Fruit fly (Drosophila melanogaster) whole organism, prepupa: ENCODE data around the gene CG8509.
A peak's percentile ranks its signal among the peaks of the same experiment; 100 is the strongest.

Experiments used
- CG10669 ChIP-seq: fragments of 200-800 bp; sonication (Bioruptor generic); optimal IDR thresholded peaks from 3 replicates; lab custom pipeline; 2018; ENCODE audit warnings: missing biosample characterization, mild to moderate bottlenecking, missing genetic modification characterization, moderate library complexity
- CG11294 ChIP-seq: fragments of 200-800 bp; sonication (Bioruptor generic); IDR thresholded peaks from 2 replicates; pipeline ENCODE4 v1.3.6; 2022; ENCODE audit warnings: missing biosample characterization, missing genetic modification characterization
- CG11762 ChIP-seq: fragments of 200-800 bp; sonication (Bioruptor generic); optimal IDR thresholded peaks from 3 replicates; lab custom pipeline; 2016; ENCODE audit warnings: missing biosample characterization, missing genetic modification characterization; ENCODE audit not compliant: insufficient read depth
- CG11902 ChIP-seq: fragments of 200-800 bp; sonication (Bioruptor generic); optimal IDR thresholded peaks from 3 replicates; lab custom pipeline; 2016; ENCODE audit warnings: missing biosample characterization, missing genetic modification characterization
- CG15336 ChIP-seq: fragments of 200-800 bp; sonication (Bioruptor generic); IDR thresholded peaks from 2 replicates; pipeline ENCODE4 v1.3.6; 2022; ENCODE audit warnings: missing biosample characterization, missing genetic modification characterization
- CG1621 ChIP-seq: fragments of 200-800 bp; sonication (Bioruptor generic); optimal IDR thresholded peaks from 3 replicates; lab custom pipeline; 2018; ENCODE audit warnings: missing biosample characterization, mild to moderate bottlenecking, missing genetic modification characterization
- CG16779 ChIP-seq: fragments of 200-800 bp; sonication (Bioruptor generic); optimal IDR thresholded peaks from 3 replicates; lab custom pipeline; 2017; ENCODE audit warnings: missing biosample characterization, mild to moderate bottlenecking, missing genetic modification characterization
- CG3032 ChIP-seq: fragments of 200-800 bp; optimal IDR thresholded peaks from 2 replicates; lab custom pipeline; 2019; ENCODE audit warnings: missing biosample characterization, mild to moderate bottlenecking, missing genetic modification characterization, moderate library complexity
- CG34406 ChIP-seq: fragments of 200-800 bp; sonication (Bioruptor generic); optimal IDR thresholded peaks from 3 replicates; lab custom pipeline; 2016; ENCODE audit warnings: missing biosample characterization, missing genetic modification characterization
- CG4318 ChIP-seq: fragments of 200-800 bp; sonication (Bioruptor generic); optimal IDR thresholded peaks from 3 replicates; lab custom pipeline; 2017; ENCODE audit warnings: missing biosample characterization, mild to moderate bottlenecking, missing genetic modification characterization
- CG6163 ChIP-seq: fragments of 200-800 bp; sonication (Bioruptor generic); IDR thresholded peaks from 3 replicates; pipeline ENCODE4 v1.3.6; 2022; ENCODE audit warnings: missing biosample characterization, missing genetic modification characterization
- CG6276 ChIP-seq: fragments of 200-800 bp; sonication (Bioruptor generic); optimal IDR thresholded peaks from 2 replicates; lab custom pipeline; 2017; ENCODE audit warnings: missing biosample characterization, mild to moderate bottlenecking, missing genetic modification characterization
- CG6792 ChIP-seq: fragments of 200-800 bp; sonication (Bioruptor generic); optimal IDR thresholded peaks from 3 replicates; lab custom pipeline; 2016; ENCODE audit warnings: missing biosample characterization, missing genetic modification characterization
- CG7368 ChIP-seq: fragments of 200-800 bp; sonication (Bioruptor generic); optimal IDR thresholded peaks from 3 replicates; lab custom pipeline; 2016; ENCODE audit warnings: missing biosample characterization, missing genetic modification characterization
- CG8319 ChIP-seq: fragments of 200-800 bp; sonication (Bioruptor generic); optimal IDR thresholded peaks from 3 replicates; lab custom pipeline; 2016; ENCODE audit warnings: missing biosample characterization, missing genetic modification characterization
- CG8632 ChIP-seq: fragments of 200-800 bp; sonication (Bioruptor generic); optimal IDR thresholded peaks from 3 replicates; lab custom pipeline; 2016; ENCODE audit warnings: missing biosample characterization, missing genetic modification characterization
- CG9139 ChIP-seq: fragments of 200-800 bp; sonication (Bioruptor generic); optimal IDR thresholded peaks from 3 replicates; lab custom pipeline; 2017; ENCODE audit warnings: missing biosample characterization, mild to moderate bottlenecking, missing genetic modification characterization
- Eip78C ChIP-seq: fragments of 200-800 bp; sonication (Bioruptor generic); peaks from one replicate; lab custom pipeline; 2016; ENCODE audit warnings: missing biosample characterization, missing genetic modification characterization
- Eip93F ChIP-seq: fragments of 200-800 bp; sonication (Bioruptor generic); optimal IDR thresholded peaks from 2 replicates; lab custom pipeline; 2016; ENCODE audit warnings: missing biosample characterization, mild to moderate bottlenecking, missing genetic modification characterization
- Ets21C ChIP-seq: fragments of 200-800 bp; sonication (Bioruptor generic); optimal IDR thresholded peaks from 3 replicates; lab custom pipeline; 2016; ENCODE audit warnings: missing biosample characterization, missing genetic modification characterization
- Ets96B ChIP-seq: fragments of 200-800 bp; optimal IDR thresholded peaks from 2 replicates; lab custom pipeline; 2019; ENCODE audit warnings: missing biosample characterization, mild to moderate bottlenecking, missing genetic modification characterization, moderate library complexity
- Gug ChIP-seq: fragments of 200-800 bp; sonication (Bioruptor generic); IDR thresholded peaks from 2 replicates; pipeline ENCODE4 v1.3.6; 2022; ENCODE audit warnings: missing biosample characterization, missing genetic modification characterization
- Hr4 ChIP-seq: fragments of 200-800 bp; sonication (Bioruptor generic); optimal IDR thresholded peaks from 3 replicates; lab custom pipeline; 2016; ENCODE audit warnings: missing biosample characterization, missing genetic modification characterization
- Lpt ChIP-seq: fragments of 200-800 bp; sonication (Bioruptor generic); optimal IDR thresholded peaks from 3 replicates; lab custom pipeline; 2016; ENCODE audit warnings: missing biosample characterization, missing genetic modification characterization
- Met ChIP-seq: fragments of 200-800 bp; sonication (Bioruptor generic); optimal IDR thresholded peaks from 3 replicates; lab custom pipeline; 2016; ENCODE audit warnings: missing biosample characterization, missing genetic modification characterization
- OdsH ChIP-seq: fragments of 200-800 bp; sonication (Bioruptor generic); optimal IDR thresholded peaks from 3 replicates; lab custom pipeline; 2016; ENCODE audit warnings: missing biosample characterization, missing genetic modification characterization
- Sox14 ChIP-seq: fragments of 200-800 bp; sonication (Bioruptor generic); optimal IDR thresholded peaks from 3 replicates; lab custom pipeline; 2016; ENCODE audit warnings: missing biosample characterization, missing genetic modification characterization
- Sox15 ChIP-seq: fragments of 200-800 bp; sonication (Bioruptor generic); optimal IDR thresholded peaks from 3 replicates; lab custom pipeline; 2016; ENCODE audit warnings: missing biosample characterization, missing genetic modification characterization
- achi ChIP-seq: fragments of 200-800 bp; sonication (Bioruptor generic); optimal IDR thresholded peaks from 3 replicates; lab custom pipeline; 2016; ENCODE audit warnings: missing biosample characterization, missing genetic modification characterization
- acj6 ChIP-seq: fragments of 200-800 bp; sonication (Bioruptor generic); optimal IDR thresholded peaks from 3 replicates; lab custom pipeline; 2016; ENCODE audit warnings: missing biosample characterization, missing genetic modification characterization
- cyc ChIP-seq: fragments of 200-800 bp; sonication (Bioruptor generic); optimal IDR thresholded peaks from 3 replicates; lab custom pipeline; 2016; ENCODE audit warnings: missing biosample characterization, missing genetic modification characterization
- eg ChIP-seq: fragments of 200-800 bp; sonication (Bioruptor generic); IDR thresholded peaks from 3 replicates; pipeline ENCODE4 v1.3.6; 2022; ENCODE audit warnings: missing biosample characterization, missing genetic modification characterization
- esn ChIP-seq: fragments of 200-800 bp; sonication (Bioruptor generic); optimal IDR thresholded peaks from 2 replicates; lab custom pipeline; 2016; ENCODE audit warnings: missing biosample characterization, mild to moderate bottlenecking, missing genetic modification characterization, moderate library complexity
- fd59A ChIP-seq: fragments of 200-800 bp; sonication (Bioruptor generic); optimal IDR thresholded peaks from 2 replicates; lab custom pipeline; 2017; ENCODE audit warnings: missing biosample characterization, mild to moderate bottlenecking, missing genetic modification characterization, missing genetic modification reagents
- fd85E ChIP-seq: fragments of 200-800 bp; sonication (Bioruptor generic); optimal IDR thresholded peaks from 3 replicates; lab custom pipeline; 2016; ENCODE audit warnings: missing biosample characterization, missing genetic modification characterization
- lz ChIP-seq: fragments of 200-800 bp; sonication (Bioruptor generic); optimal IDR thresholded peaks from 3 replicates; lab custom pipeline; 2016; ENCODE audit warnings: missing biosample characterization, missing genetic modification characterization
- net ChIP-seq: fragments of 200-800 bp; sonication (Bioruptor generic); optimal IDR thresholded peaks from 3 replicates; lab custom pipeline; 2016; ENCODE audit warnings: missing biosample characterization, missing genetic modification characterization
- pdm3 ChIP-seq: fragments of 200-800 bp; sonication (Bioruptor generic); optimal IDR thresholded peaks from 3 replicates; lab custom pipeline; 2016; ENCODE audit warnings: missing biosample characterization, missing genetic modification characterization
- salr ChIP-seq, 2 experiments: fragments of 200-800 bp; sonication (Bioruptor generic); optimal IDR thresholded peaks; 3 replicates each; lab custom pipeline; 2016 to 2018; ENCODE audit warnings: missing biosample characterization in 2 of 2, missing genetic modification characterization in 2 of 2, mild to moderate bottlenecking in 1 of 2
- svp ChIP-seq: fragments of 200-800 bp; sonication (Bioruptor generic); peaks from one replicate; lab custom pipeline; 2016; ENCODE audit warnings: missing biosample characterization, missing genetic modification characterization
- topi ChIP-seq: fragments of 200-800 bp; sonication (Bioruptor generic); optimal IDR thresholded peaks from 3 replicates; lab custom pipeline; 2016; ENCODE audit warnings: missing biosample characterization, missing genetic modification characterization
- vri ChIP-seq: fragments of 200-800 bp; sonication (Bioruptor generic); optimal IDR thresholded peaks from 3 replicates; lab custom pipeline; 2016; ENCODE audit warnings: missing biosample characterization, mild to moderate bottlenecking, missing genetic modification characterization

Gene CG8509

DNA sequence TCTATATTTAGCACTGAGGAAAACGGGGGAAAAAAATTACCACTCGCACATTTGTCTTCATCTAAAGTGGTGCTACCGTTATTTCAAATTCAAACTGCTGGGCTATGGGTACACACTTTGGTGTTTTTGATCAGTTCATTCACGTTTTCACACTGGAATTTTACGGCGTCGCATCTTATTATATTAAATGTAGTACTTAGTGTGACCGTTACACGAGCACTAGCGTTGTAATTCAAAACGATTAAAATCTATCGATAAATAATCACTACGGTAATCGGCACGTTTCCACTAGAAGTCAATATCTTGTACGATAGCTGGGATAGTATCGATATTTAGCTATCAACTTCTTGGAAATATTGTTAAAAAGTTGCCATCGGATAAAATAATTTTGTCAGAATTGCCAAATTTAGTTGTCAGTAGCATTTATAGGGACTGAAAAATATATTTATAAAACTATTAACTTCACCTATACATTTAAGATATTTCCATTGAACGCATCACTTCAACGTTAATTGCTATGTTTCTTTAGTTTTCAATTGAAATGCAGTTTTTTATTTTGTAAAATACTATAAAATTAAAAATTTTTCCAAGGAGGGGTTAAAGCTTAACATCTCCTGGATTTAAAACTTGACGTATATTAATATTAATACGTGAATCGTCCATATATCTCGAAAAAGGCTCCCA, 48.4 kb downstream of the CG8509 start, which contains the start of the genes CG46440 and Myb (continued):
- TF ChIP-seq eg (no peak), lz (peak; percentile 1), salr (GFP tag; optimal IDR thresholded peaks at IDR 0.05; lab: Kevin White, UChicago) (no peak), Hr4 (GFP tag; lab: Kevin White, UChicago) (no peak), CG16779 (tag; lab: Kevin White, UChicago) (no peak), CG6792 (no peak), CG11762 (GFP tag; lab: Kevin White, UChicago) (no peak), CG11902 (no peak), CG34406 (GFP tag; lab: Kevin White, UChicago) (no peak), Gug (no peak), esn (GFP tag; lab: Kevin White, UChicago) (no peak), OdsH (GFP tag; lab: Kevin White, UChicago) (no peak)

DNA sequence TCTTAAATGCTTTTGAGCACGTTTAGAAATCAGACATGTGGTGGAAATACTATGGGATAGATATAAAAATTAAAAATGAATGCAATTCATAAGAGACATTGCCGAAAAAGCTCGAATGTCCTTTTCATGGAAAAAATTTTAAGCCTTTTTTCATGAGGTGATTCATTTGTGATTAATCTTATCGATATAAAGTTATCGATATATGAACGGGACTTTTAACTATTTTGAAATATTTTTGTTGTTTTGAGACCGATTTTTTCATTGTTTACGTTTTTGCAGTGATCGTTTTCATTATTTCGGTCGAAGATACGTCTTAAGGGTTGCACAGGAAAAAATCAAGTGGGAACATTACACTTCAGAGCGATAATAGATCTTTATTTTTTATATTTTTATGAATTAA, 50.0 kb downstream of the CG8509 start, which contains the start of gene AlkB:
TSS of gene AlkB (minus strand) at position 101 of the 400 bp plus-strand sequence.
- TF ChIP-seq CG6163 (GFP tag; lab: Robert Waterston, UW) (no peak), net (GFP tag; lab: Kevin White, UChicago) (no peak), CG6276 (no peak), OdsH (GFP tag; lab: Kevin White, UChicago) (no peak), fd85E (GFP tag; lab: Kevin White, UChicago) (no peak), CG8632 (no peak), Eip78C (no peak), lz (no peak), Gug (no peak), Sox15 (GFP tag; lab: Kevin White, UChicago) (no peak), Lpt (GFP tag; lab: Kevin White, UChicago) (no peak), CG15336 (GFP tag; lab: Robert Waterston, UW) (no peak)

DNA sequence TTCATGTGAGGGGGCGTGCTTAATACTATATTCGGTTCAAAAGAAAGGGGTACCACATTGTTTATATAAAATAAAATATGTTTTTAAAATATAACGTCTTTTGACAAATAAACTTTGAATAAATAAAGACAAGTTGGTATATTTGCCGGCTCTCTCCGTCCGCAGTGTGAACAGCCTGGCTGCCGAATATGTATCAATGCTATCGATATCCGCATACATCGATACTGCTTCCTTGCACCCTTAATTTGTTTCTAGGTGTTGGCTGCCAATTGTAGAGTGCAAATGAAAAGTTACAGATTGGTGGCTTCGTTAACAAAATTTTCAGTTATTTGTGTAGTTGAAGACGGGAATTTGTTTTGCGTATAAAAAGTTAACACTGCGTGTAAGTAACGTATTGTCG, 50.5 kb downstream of the CG8509 start, which contains the start of gene Gbeta13F:
TSS of gene Gbeta13F (plus strand) at position 247 of the 400 bp plus-strand sequence.
- TF ChIP-seq CG10669 (GFP tag; lab: Kevin White, UChicago) (no peak), CG6163 (GFP tag; lab: Robert Waterston, UW) (peak; percentile 34; the same call in 1 of the 3 replicates)

DNA sequence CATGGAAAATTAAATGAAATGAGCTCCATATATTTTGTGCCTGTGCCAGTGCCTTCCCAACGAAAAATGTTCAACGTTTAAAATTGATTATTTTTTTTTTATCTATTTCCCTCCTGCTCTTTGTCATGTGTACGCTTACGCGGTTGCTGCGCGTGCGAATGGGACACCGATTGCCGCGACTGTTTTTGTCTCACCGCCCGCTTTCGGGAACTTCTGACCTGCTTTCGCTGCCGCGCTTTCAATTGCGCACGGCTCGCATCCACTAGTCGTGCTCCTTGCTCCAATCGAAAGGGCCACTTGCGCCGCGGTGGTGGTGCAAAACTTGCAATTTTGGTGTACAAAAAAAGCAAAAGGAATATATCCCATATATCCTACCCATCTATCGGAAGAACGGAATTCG, 51.1 kb downstream of the CG8509 start:
- TF ChIP-seq Ets96B (peak; percentile 51), CG3032 (peak; percentile 55), salr (GFP tag; optimal IDR thresholded peaks at IDR 0.05; lab: Kevin White, UChicago) (peak in 1 of 2 experiments; percentile 45), net (GFP tag; lab: Kevin White, UChicago) (peak; percentile 38), CG6276 (peak; percentile 62), Met (GFP tag; lab: Kevin White, UChicago) (peak; percentile 21), esn (GFP tag; lab: Kevin White, UChicago) (peak; percentile 15), Eip78C (peak; percentile 38), CG6792 (no peak), CG4318 (GFP tag; lab: Kevin White, UChicago) (no peak), Sox14 (GFP tag; lab: Kevin White, UChicago) (peak; percentile 86), achi (GFP tag; lab: Kevin White, UChicago) (peak; percentile 36), CG16779 (tag; lab: Kevin White, UChicago) (peak; percentile 70), cyc (no peak), Hr4 (GFP tag; lab: Kevin White, UChicago) (no peak), fd85E (GFP tag; lab: Kevin White, UChicago) (no peak), pdm3 (GFP tag; lab: Kevin White, UChicago) (peak; percentile 26), vri (GFP tag; lab: Kevin White, UChicago) (peak; percentile 64), CG6163 (GFP tag; lab: Robert Waterston, UW) (peak; percentile 84), CG8319 (GFP tag; lab: Kevin White, UChicago) (peak; percentile 10), CG7368 (GFP tag; lab: Kevin White, UChicago) (peak; percentile 54), CG11902 (no peak), lz (peak; percentile 20), CG8632 (peak; percentile 36), fd59A (GFP tag; lab: Kevin White, UChicago) (peak; percentile 42), topi (GFP tag; lab: Kevin White, UChicago) (peak; percentile 36), Ets21C (GFP tag; lab: Kevin White, UChicago) (no peak), CG9139 (GFP tag; lab: Kevin White, UChicago) (peak; percentile 77), CG11294 (no peak), svp (GFP tag; lab: Kevin White, UChicago) (peak; percentile 90), Eip93F (GFP tag; lab: Kevin White, UChicago) (peak; percentile 48), Lpt (GFP tag; lab: Kevin White, UChicago) (peak; percentile 67), acj6 (GFP tag; lab: Kevin White, UChicago) (no peak), CG1621 (tag; lab: Kevin White, UChicago) (peak; percentile 65), CG15336 (GFP tag; lab: Robert Waterston, UW) (peak; percentile 56), CG11762 (GFP tag; lab: Kevin White, UChicago) (no peak)
